Worm (Caenorhabditis elegans) whole organism, mixed stage, embryonic: ENCODE measurements around the gene F45E12.5.

Experiments used
- M03D4.4 ChIP-seq: sonication (generic microtip); optimal IDR thresholded peaks from 2 replicates; lab custom pipeline; 2017; ENCODE audit warnings: mild to moderate bottlenecking, missing genetic modification characterization, missing compliant biosample characterization
- bed-3 ChIP-seq: fragments of 200-800 bp; sonication (Bioruptor generic); optimal IDR thresholded peaks from 3 replicates; lab custom pipeline; 2018; ENCODE audit warnings: mild to moderate bottlenecking, missing genetic modification characterization, moderate library complexity, missing compliant biosample characterization
- blmp-1 ChIP-seq: fragments of 150-350 bp; optimal IDR thresholded peaks from 2 replicates; lab custom pipeline; 2014; ENCODE audit warnings: missing biosample characterization, missing genetic modification characterization
- ceh-39 ChIP-seq: fragments of 150-350 bp; optimal IDR thresholded peaks from 2 replicates; lab custom pipeline; 2014; ENCODE audit warnings: missing biosample characterization, missing genetic modification characterization
- ceh-43 ChIP-seq: fragments of 200-800 bp; sonication (Bioruptor generic); optimal IDR thresholded peaks from 2 replicates; lab custom pipeline; 2018; ENCODE audit warnings: mild to moderate bottlenecking, missing genetic modification characterization, moderate library complexity, missing compliant biosample characterization
- ceh-83 ChIP-seq: fragments of 200-800 bp; sonication (Bioruptor generic); optimal IDR thresholded peaks from 2 replicates; lab custom pipeline; 2018; ENCODE audit warnings: mild to moderate bottlenecking, missing genetic modification characterization, missing compliant biosample characterization
- cnd-1 ChIP-seq: fragments of 200-800 bp; sonication (Bioruptor generic); optimal IDR thresholded peaks from 2 replicates; lab custom pipeline; 2018; ENCODE audit warnings: mild to moderate bottlenecking, missing genetic modification characterization, missing compliant biosample characterization
- drap-1 ChIP-seq: fragments of 200-800 bp; sonication (Bioruptor generic); optimal IDR thresholded peaks from 3 replicates; lab custom pipeline; 2018; ENCODE audit warnings: mild to moderate bottlenecking, missing genetic modification characterization, missing compliant biosample characterization
- elt-1 ChIP-seq: sonication (generic microtip); optimal IDR thresholded peaks from 2 replicates; lab custom pipeline; 2017; ENCODE audit warnings: missing genetic modification characterization, mild to moderate bottlenecking, missing compliant biosample characterization, antibody characterized with exemption, moderate library complexity, borderline replicate concordance; ENCODE audit not compliant: insufficient read depth
- elt-3 ChIP-seq: fragments of 150-350 bp; optimal IDR thresholded peaks from 2 replicates; lab custom pipeline; 2014; ENCODE audit warnings: missing biosample characterization, missing genetic modification characterization
- flh-1 ChIP-seq: fragments of 200-800 bp; sonication (Bioruptor generic); optimal IDR thresholded peaks from 2 replicates; lab custom pipeline; 2018; ENCODE audit warnings: mild to moderate bottlenecking, missing genetic modification characterization, moderate library complexity, missing compliant biosample characterization
- ham-2 ChIP-seq: fragments of 200-800 bp; sonication (Bioruptor generic); optimal IDR thresholded peaks from 2 replicates; lab custom pipeline; 2018; ENCODE audit warnings: mild to moderate bottlenecking, missing genetic modification characterization, missing compliant biosample characterization
- hlh-1 ChIP-seq: fragments of 150-350 bp; optimal IDR thresholded peaks from 2 replicates; lab custom pipeline; 2014; ENCODE audit warnings: missing biosample characterization, missing genetic modification reagents, missing genetic modification characterization
- lin-13 ChIP-seq: fragments of 150-350 bp; optimal IDR thresholded peaks from 2 replicates; lab custom pipeline; 2014; ENCODE audit warnings: missing biosample characterization, missing genetic modification characterization
- lin-32 ChIP-seq: fragments of 200-800 bp; sonication (Bioruptor generic); optimal IDR thresholded peaks from 2 replicates; lab custom pipeline; 2018; ENCODE audit warnings: mild to moderate bottlenecking, missing genetic modification characterization, missing compliant biosample characterization
- lsy-2 ChIP-seq: fragments of 150-350 bp; optimal IDR thresholded peaks from 2 replicates; lab custom pipeline; 2014; ENCODE audit warnings: missing biosample characterization, missing genetic modification characterization
- mab-5 ChIP-seq: fragments of 150-350 bp; optimal IDR thresholded peaks from 2 replicates; lab custom pipeline; 2014; ENCODE audit warnings: missing biosample characterization, missing genetic modification characterization
- mep-1 ChIP-seq: fragments of 150-350 bp; optimal IDR thresholded peaks from 2 replicates; lab custom pipeline; 2017; ENCODE audit warnings: missing biosample characterization, missing genetic modification reagents, missing genetic modification characterization, inconsistent platforms
- mls-2 ChIP-seq: sonication (generic microtip); optimal IDR thresholded peaks from 2 replicates; lab custom pipeline; 2016; ENCODE audit warnings: mild to moderate bottlenecking, missing genetic modification characterization, moderate library complexity, missing compliant biosample characterization
- nhr-12 ChIP-seq: fragments of 150-350 bp; optimal IDR thresholded peaks from 2 replicates; lab custom pipeline; 2014; ENCODE audit warnings: missing biosample characterization, missing genetic modification characterization
- nhr-237 ChIP-seq: fragments of 150-350 bp; optimal IDR thresholded peaks from 2 replicates; lab custom pipeline; 2014; ENCODE audit warnings: missing biosample characterization, missing genetic modification characterization
- nhr-28 ChIP-seq: fragments of 150-350 bp; optimal IDR thresholded peaks from 2 replicates; lab custom pipeline; 2014; ENCODE audit warnings: missing biosample characterization, missing genetic modification characterization
- nhr-76 ChIP-seq: sonication (generic microtip); optimal IDR thresholded peaks from 2 replicates; lab custom pipeline; 2017; ENCODE audit warnings: missing biosample characterization, missing genetic modification characterization
- pha-4 ChIP-seq: fragments of 150-350 bp; optimal IDR thresholded peaks from 2 replicates; lab custom pipeline; 2018; ENCODE audit warnings: missing biosample characterization, missing genetic modification reagents, missing genetic modification characterization
- sem-2 ChIP-seq: fragments of 200-800 bp; sonication (Bioruptor generic); optimal IDR thresholded peaks from 2 replicates; lab custom pipeline; 2018; ENCODE audit warnings: mild to moderate bottlenecking, missing genetic modification characterization, missing compliant biosample characterization
- snpc-4 ChIP-seq: fragments of 150-350 bp; optimal IDR thresholded peaks from 2 replicates; lab custom pipeline; 2014; ENCODE audit warnings: missing biosample characterization, missing genetic modification characterization
- sptf-1 ChIP-seq: sonication (generic microtip); optimal IDR thresholded peaks from 2 replicates; lab custom pipeline; 2017; ENCODE audit warnings: mild to moderate bottlenecking, missing genetic modification characterization, moderate library complexity, missing compliant biosample characterization
- tbx-8 ChIP-seq: fragments of 200-800 bp; sonication (Bioruptor generic); optimal IDR thresholded peaks from 2 replicates; lab custom pipeline; 2018; ENCODE audit warnings: mild to moderate bottlenecking, missing genetic modification characterization, moderate library complexity, missing compliant biosample characterization
- unc-120 ChIP-seq: sonication (generic microtip); optimal IDR thresholded peaks from 2 replicates; lab custom pipeline; 2017; ENCODE audit warnings: missing genetic modification characterization, missing compliant biosample characterization; ENCODE audit not compliant: poor library complexity, severe bottlenecking
- unc-39 ChIP-seq: fragments of 150-350 bp; optimal IDR thresholded peaks from 2 replicates; lab custom pipeline; 2014; ENCODE audit warnings: missing biosample characterization, missing genetic modification characterization
- unc-62 ChIP-seq: fragments of 150-350 bp; optimal IDR thresholded peaks from 2 replicates; lab custom pipeline; 2014; ENCODE audit warnings: missing biosample characterization, missing genetic modification reagents, missing genetic modification characterization
- ztf-11 ChIP-seq: fragments of 150-350 bp; optimal IDR thresholded peaks from 2 replicates; lab custom pipeline; 2014; ENCODE audit warnings: missing biosample characterization, missing genetic modification characterization

Gene F45E12.5

DNA sequence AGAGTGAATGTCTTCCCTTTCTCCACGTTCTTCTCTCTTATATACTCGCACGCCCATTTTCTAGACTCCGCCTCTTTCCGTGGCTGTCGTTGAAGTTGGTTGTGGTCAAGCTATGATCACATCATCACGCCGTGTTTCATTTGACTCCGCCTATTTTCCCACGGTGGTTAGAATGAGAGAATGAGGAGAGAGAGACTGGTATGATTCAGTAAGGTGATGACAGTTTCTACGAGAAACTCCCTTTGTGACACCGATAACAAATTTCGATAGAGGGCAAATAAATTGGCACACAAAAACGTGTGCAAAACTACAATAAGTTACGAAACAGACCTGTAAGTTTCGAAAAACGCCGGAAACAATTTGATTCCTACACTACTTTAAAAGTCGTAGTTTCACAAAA is 29.3 kb downstream of the F45E12.5 start:
- TF ChIP-seq bed-3 (no peak), ham-2 (GFP tag; lab: Kevin White, UChicago) (no peak), lin-13 (tag; lab: Kevin White, UChicago) (no peak), elt-1 (tag; lab: Kevin White, UChicago) (no peak), unc-39 (tag; lab: Kevin White, UChicago) (no peak), sptf-1 (no peak), ceh-43 (no peak), blmp-1 (no peak), snpc-4 (tag; lab: Kevin White, UChicago) (no peak), flh-1 (no peak), drap-1 (no peak), pha-4 (tag; lab: Kevin White, UChicago) (no peak), ceh-39 (tag; lab: Kevin White, UChicago) (no peak), elt-3 (tag; lab: Kevin White, UChicago) (no peak), mep-1 (tag; lab: Kevin White, UChicago) (no peak), tbx-8 (GFP tag; lab: Kevin White, UChicago) (no peak), hlh-1 (tag; lab: Kevin White, UChicago) (no peak), lin-32 (GFP tag; lab: Kevin White, UChicago) (no peak), sem-2 (GFP tag; lab: Kevin White, UChicago) (no peak)

DNA sequence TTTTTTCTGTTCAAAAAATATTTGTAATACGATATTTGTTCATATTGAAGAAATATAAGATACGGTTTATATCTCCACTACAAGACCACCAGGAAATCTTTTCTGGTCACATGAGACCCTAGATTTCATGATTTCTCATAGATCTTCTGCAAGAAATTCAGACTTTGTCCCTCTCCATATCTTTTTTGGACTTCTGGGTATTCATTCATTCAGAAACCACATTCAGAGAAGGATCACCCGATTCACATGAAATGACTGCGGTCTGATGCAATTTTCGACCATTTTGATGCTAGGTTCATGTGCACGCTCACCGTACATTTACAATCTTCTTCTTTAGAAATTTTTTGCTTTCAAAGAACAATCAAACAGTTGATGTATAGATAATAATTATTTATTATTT is 30.1 kb downstream of the F45E12.5 start:
- TF ChIP-seq tbx-8 (GFP tag; lab: Kevin White, UChicago) (no peak), snpc-4 (tag; lab: Kevin White, UChicago) (no peak), nhr-76 (tag; lab: Kevin White, UChicago) (no peak), nhr-12 (no peak), pha-4 (tag; lab: Kevin White, UChicago) (no peak), ztf-11 (tag; lab: Kevin White, UChicago) (no peak), sem-2 (GFP tag; lab: Kevin White, UChicago) (no peak), blmp-1 (no peak), ceh-39 (tag; lab: Kevin White, UChicago) (no peak), flh-1 (no peak), mls-2 (no peak), lin-32 (GFP tag; lab: Kevin White, UChicago) (no peak), ceh-83 (GFP tag; lab: Kevin White, UChicago) (no peak), nhr-237 (no peak), ceh-43 (no peak), M03D4.4 (tag; lab: Kevin White, UChicago) (no peak), ham-2 (GFP tag; lab: Kevin White, UChicago) (no peak), unc-62 (GFP tag; lab: Kevin White, UChicago) (no peak), unc-39 (tag; lab: Kevin White, UChicago) (no peak), lsy-2 (no peak)
- TF ChIP-seq, all 35 proteins: peak for 0

DNA sequence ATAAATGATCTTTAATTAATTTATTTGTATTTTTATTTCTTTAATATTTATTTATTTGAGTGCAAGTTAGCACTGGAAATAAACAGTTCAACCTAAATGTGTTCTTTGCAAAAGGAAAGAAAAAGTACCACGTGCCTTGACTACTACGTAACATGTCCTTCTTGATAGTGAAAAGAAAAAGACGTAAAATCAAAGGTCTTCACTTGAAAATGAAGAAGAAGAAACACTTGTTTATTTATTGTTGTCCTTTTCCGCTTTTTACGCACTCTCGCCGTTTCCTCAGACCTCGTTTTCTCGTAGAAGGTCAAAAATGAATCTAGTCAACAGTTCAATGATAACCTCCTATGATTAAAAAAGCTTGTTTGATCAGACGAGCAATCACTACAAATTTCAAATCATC is 32.0 kb downstream of the F45E12.5 start:
- no peak for TF ChIP-seq mls-2
- TF ChIP-seq M03D4.4 (tag; lab: Kevin White, UChicago) = no peak
- TF ChIP-seq nhr-28 (tag; lab: Kevin White, UChicago) = no peak
- TF ChIP-seq nhr-237 = no peak
- no peak for TF ChIP-seq cnd-1 (tag; lab: Kevin White, UChicago)
- TF ChIP-seq lin-32 (GFP tag; lab: Kevin White, UChicago) = no peak
- TF ChIP-seq blmp-1 = no peak
- TF ChIP-seq unc-120 (tag; lab: Kevin White, UChicago) = no peak
- TF ChIP-seq ztf-11 (tag; lab: Kevin White, UChicago) = no peak
- TF ChIP-seq hlh-1 (tag; lab: Kevin White, UChicago) = no peak
- no peak for TF ChIP-seq unc-39 (tag; lab: Kevin White, UChicago)
- TF ChIP-seq unc-62 (GFP tag; lab: Kevin White, UChicago) = no peak

DNA sequence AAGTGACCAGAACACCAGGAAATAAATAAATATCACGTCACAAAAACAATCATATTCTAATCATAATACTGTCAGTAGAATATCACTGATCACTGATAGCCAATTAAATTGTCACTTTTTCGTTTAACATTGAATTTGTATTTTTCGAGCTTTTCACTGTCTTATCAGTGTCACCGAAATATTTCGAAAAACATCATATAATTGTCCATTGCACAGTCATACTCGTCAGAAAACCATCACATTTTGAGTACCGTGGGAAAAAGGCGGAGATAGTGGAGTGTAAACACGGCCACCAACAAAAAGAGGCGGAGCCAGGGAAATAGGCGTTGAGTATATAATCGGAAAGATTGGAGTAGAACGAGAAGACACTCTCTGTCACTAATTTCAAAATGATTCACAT is 32.7 kb downstream of the F45E12.5 start:
- TF ChIP-seq mab-5 (tag; lab: Kevin White, UChicago) (no peak), M03D4.4 (tag; lab: Kevin White, UChicago) (no peak), nhr-28 (tag; lab: Kevin White, UChicago) (no peak), ceh-43 (no peak), unc-120 (tag; lab: Kevin White, UChicago) (no peak), lsy-2 (no peak), nhr-237 (no peak), cnd-1 (tag; lab: Kevin White, UChicago) (no peak), ztf-11 (tag; lab: Kevin White, UChicago) (no peak), drap-1 (no peak), mls-2 (no peak), unc-62 (GFP tag; lab: Kevin White, UChicago) (no peak), elt-1 (tag; lab: Kevin White, UChicago) (no peak), bed-3 (no peak), pha-4 (tag; lab: Kevin White, UChicago) (no peak), nhr-76 (tag; lab: Kevin White, UChicago) (no peak)
